Worm (Caenorhabditis elegans): ENCODE data around the gene cec-2.

ce11 chrIV:1177683-1178082 is 7.2 kb downstream of the cec-2 start, which contains the start of gene Y104H12D.2:
- no peak for TF ChIP-seq mef-2 (tag; optimal IDR thresholded peaks at IDR 0.05)
- TF ChIP-seq irx-1 (tag; optimal IDR thresholded peaks at IDR 0.05), result peak; percentile 19
- peak; percentile 38 for TF ChIP-seq C04F5.9 (tag; optimal IDR thresholded peaks at IDR 0.05)
- TF ChIP-seq snpc-4 (tag; optimal IDR thresholded peaks at IDR 0.05), result no peak
- no peak for TF ChIP-seq nhr-77 (tag; optimal IDR thresholded peaks at IDR 0.05)
- TF ChIP-seq pax-3 (tag; optimal IDR thresholded peaks at IDR 0.05), result no peak
- no peak for TF ChIP-seq nhr-20 (tag; optimal IDR thresholded peaks at IDR 0.05)

All from whole organism, L1 larva.